Fruit fly (Drosophila melanogaster): Measurements from ENCODE around the gene Lim1.

The Lim1 gene

DNA sequence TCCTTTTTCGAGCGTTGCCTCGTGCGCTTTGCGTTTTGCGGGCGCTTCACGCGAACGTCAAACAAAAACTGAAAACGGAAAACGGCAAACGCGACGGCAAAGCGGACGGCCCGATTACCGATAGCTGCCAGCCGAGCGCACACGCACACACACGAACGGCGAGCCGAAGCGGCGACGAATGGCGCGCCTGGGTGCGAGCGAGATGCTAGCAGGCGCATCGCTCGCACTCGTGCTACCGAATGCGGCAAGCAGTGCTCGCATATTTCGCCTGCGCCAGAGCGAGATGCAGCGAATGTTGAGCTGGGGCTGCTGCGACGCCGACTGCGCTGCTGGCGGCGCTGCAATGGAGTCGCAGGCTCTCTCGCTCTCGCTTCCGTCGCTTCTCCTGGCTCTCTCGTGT is at the start of gene Lim1:
Gene Lim1, minus strand, starts transcription at position 76 of the 400 bp plus-strand sequence.
- TF ChIP-seq psq (optimal IDR thresholded peaks at IDR 0.05) (no peak), usp (GFP tag; optimal IDR thresholded peaks at IDR 0.05) (no peak), Dll (optimal IDR thresholded peaks at IDR 0.05) (no peak), pan (optimal IDR thresholded peaks at IDR 0.05) (no peak), CG8478 (optimal IDR thresholded peaks at IDR 0.05) (peak; percentile 78), EcR (GFP tag; optimal IDR thresholded peaks at IDR 0.05) (no peak)

DNA sequence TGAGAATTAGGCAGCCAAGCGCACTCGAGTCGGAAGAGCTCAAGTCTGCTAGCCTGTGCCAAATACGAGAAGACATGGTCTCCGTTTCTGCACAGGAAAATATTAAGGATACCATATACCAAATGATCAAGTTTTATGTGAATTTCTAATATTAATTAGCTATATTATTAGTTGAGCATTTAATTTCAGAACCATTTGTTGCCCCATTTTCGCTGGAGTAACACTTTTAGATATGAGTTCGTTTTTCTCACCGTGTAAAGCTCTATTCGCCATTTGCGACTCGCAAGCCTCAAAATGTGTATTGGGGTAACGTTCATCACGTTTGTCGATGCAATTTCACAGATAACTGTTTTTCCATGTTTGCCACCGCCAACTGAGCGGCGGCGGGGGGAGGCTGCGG is 46.6 kb upstream of the Lim1 start:
- TF ChIP-seq EcR (GFP tag; optimal IDR thresholded peaks at IDR 0.05) (no peak), psq (optimal IDR thresholded peaks at IDR 0.05) (no peak), usp (GFP tag; optimal IDR thresholded peaks at IDR 0.05) (no peak), pan (optimal IDR thresholded peaks at IDR 0.05) (no peak), CG8478 (optimal IDR thresholded peaks at IDR 0.05) (no peak), Dll (optimal IDR thresholded peaks at IDR 0.05) (no peak)

DNA sequence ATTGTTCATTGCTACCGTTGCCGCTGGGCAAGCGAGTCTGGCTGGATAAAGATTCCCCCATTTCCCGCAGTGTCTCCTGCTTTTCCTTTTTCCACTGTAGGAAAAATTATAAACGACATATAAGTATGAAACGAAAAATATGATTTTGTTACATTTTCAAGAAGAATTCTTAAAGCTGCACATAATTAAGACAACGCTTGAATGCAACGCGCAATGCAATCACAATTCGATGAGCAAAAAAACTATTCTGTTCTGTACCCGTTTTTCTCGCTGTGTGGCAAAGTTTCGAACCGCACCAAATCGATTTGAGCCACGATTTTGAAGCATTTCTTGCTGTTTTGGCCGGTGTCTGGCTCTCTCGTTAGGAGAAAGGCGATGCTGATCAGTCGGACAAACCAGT is 38.2 kb upstream of the Lim1 start:
- TF ChIP-seq psq (optimal IDR thresholded peaks at IDR 0.05) (no peak), EcR (GFP tag; optimal IDR thresholded peaks at IDR 0.05) (no peak), usp (GFP tag; optimal IDR thresholded peaks at IDR 0.05) (no peak), pan (optimal IDR thresholded peaks at IDR 0.05) (no peak), CG8478 (optimal IDR thresholded peaks at IDR 0.05) (no peak), Dll (optimal IDR thresholded peaks at IDR 0.05) (no peak)

DNA sequence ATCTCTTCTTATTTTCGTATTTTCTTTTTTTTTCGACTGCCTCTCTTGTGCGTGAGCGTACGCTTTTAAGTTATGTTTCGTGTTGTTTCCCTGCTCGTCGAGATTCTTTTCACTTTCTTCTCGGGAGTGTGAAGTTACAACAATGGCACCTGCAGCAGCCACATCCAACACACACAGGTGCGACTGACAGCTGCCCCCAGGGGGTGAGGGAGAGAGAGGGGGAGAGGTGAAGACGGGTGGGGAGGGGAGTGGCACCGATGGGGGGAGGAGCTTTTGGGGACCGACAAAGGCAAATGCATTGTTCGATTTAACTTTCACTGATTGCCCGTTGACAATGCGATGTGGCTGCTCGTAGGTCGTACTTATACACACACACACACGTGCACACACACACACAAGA is 35.8 kb upstream of the Lim1 start:
- no peak for TF ChIP-seq usp (GFP tag; optimal IDR thresholded peaks at IDR 0.05)
- no peak for TF ChIP-seq pan (optimal IDR thresholded peaks at IDR 0.05)
- no peak for TF ChIP-seq CG8478 (optimal IDR thresholded peaks at IDR 0.05)
- TF ChIP-seq Dll (optimal IDR thresholded peaks at IDR 0.05) = no peak
- no peak for TF ChIP-seq psq (optimal IDR thresholded peaks at IDR 0.05)
- TF ChIP-seq EcR (GFP tag; optimal IDR thresholded peaks at IDR 0.05) = no peak

DNA sequence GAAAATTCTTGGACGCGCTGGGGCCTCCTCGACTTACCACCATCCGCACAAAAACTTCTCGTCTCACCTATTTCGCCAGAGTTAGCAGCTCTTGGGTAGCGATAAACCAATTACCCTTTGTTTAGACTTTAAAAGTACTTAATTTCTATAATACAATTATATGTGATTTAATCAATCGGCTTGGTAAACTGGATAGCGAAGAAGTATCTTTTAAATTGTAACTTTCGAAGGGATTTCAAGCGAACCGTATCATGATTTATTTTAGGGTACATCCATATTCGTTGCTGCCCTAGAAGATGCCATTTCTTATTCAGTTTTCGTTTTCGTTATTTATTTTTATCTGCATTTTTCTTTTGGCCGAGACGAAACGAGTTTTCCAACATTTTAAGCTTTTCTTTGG is 33.8 kb upstream of the Lim1 start:
- TF ChIP-seq EcR (GFP tag; optimal IDR thresholded peaks at IDR 0.05) = no peak
- TF ChIP-seq Dll (optimal IDR thresholded peaks at IDR 0.05) = no peak
- no peak for TF ChIP-seq pan (optimal IDR thresholded peaks at IDR 0.05)
- no peak for TF ChIP-seq CG8478 (optimal IDR thresholded peaks at IDR 0.05)
- no peak for TF ChIP-seq usp (GFP tag; optimal IDR thresholded peaks at IDR 0.05)
- TF ChIP-seq psq (optimal IDR thresholded peaks at IDR 0.05) = no peak

DNA sequence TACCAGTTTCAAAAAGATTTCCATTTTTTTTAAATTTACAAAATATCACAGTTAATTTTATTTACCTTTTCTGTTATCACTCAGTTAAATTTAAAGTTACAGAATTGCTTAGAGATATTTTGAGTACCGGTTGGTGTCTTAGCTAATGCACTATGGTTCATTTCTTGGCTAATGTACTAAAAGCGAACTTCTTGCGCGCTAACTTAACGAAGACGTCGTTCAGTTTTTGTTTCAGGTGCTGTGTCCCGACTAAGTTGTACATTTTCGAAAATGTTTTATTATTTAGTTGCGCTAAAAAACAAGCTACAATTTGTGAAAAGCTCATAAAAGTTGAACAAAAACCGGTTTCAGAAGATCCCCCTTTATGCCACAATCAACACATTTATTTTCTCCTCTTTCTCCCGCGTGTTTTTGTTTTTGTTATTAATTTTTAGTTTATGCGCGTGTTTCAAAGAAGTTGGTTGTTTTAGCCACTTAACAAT is 32.3 kb upstream of the Lim1 start, which contains the start of gene CG12075:
Gene CG12075, plus strand, starts transcription at position 432 of the 482 bp plus-strand sequence.
- TF ChIP-seq psq (optimal IDR thresholded peaks at IDR 0.05) (no peak), pan (optimal IDR thresholded peaks at IDR 0.05) (no peak), CG8478 (optimal IDR thresholded peaks at IDR 0.05) (no peak), usp (GFP tag; optimal IDR thresholded peaks at IDR 0.05) (no peak), Dll (optimal IDR thresholded peaks at IDR 0.05) (no peak), EcR (GFP tag; optimal IDR thresholded peaks at IDR 0.05) (no peak)

DNA sequence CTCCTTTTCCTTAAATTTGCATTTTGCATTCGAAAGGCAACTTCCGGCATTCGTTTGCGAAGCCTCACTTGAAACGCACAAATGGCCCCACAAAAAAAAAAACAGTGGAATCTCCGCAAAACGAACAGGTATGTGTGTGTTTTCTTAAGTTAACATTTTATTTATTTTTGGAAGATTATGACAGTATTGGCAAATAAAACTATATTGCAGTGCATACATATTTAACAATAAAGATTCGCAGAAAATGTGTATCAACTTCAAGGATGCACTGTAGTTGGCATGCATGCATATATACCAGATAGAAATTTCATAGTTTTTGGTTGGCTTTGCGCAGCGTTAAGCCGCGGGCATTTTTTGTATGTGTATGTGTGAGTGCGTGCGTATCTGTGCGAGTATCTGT is 31.6 kb upstream of the Lim1 start:
- TF ChIP-seq Dll (optimal IDR thresholded peaks at IDR 0.05) (no peak), EcR (GFP tag; optimal IDR thresholded peaks at IDR 0.05) (no peak)

DNA sequence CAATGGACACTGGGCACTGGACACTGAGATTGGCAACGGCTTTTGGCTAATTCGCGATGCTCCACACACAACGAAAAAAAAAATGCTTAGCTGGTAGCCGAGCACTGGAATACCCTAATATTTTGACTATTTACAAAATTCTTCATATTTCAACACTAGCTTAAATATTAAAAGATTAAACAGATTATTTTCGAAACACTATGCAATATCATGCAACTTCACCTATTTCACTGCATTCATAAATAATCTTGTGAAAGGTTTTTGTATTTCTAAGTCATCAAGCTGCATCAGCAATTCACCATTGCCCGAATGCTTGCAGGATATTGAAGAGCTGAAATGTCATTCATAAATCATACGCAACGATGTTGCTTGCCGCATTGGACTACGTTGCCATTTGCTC is 31.0 kb upstream of the Lim1 start:
- TF ChIP-seq Dll (optimal IDR thresholded peaks at IDR 0.05) (no peak), psq (optimal IDR thresholded peaks at IDR 0.05) (no peak), usp (GFP tag; optimal IDR thresholded peaks at IDR 0.05) (no peak), CG8478 (optimal IDR thresholded peaks at IDR 0.05) (no peak), pan (optimal IDR thresholded peaks at IDR 0.05) (no peak), EcR (GFP tag; optimal IDR thresholded peaks at IDR 0.05) (no peak)

DNA sequence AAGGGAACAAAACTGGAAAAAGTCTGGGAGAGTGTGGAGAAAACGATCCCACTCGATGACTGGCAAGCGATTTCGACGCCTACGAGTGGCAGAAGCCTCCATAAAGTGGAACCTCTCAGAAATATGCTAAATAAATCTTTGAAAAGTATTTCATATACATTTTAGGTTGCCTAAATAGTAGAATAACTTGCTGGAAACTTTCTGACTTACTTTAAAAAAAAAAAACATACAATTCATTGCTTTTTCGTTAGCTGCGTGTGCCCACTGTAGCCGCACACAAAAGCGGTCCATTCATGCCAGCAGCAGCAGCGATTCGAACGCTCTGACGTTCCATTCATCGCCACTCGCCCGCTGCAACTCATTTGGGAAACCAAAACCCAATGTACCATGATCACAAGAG is 29.5 kb upstream of the Lim1 start:
- TF ChIP-seq psq (optimal IDR thresholded peaks at IDR 0.05) (no peak), pan (optimal IDR thresholded peaks at IDR 0.05) (no peak), CG8478 (optimal IDR thresholded peaks at IDR 0.05) (no peak), EcR (GFP tag; optimal IDR thresholded peaks at IDR 0.05) (no peak), Dll (optimal IDR thresholded peaks at IDR 0.05) (no peak), usp (GFP tag; optimal IDR thresholded peaks at IDR 0.05) (no peak)

DNA sequence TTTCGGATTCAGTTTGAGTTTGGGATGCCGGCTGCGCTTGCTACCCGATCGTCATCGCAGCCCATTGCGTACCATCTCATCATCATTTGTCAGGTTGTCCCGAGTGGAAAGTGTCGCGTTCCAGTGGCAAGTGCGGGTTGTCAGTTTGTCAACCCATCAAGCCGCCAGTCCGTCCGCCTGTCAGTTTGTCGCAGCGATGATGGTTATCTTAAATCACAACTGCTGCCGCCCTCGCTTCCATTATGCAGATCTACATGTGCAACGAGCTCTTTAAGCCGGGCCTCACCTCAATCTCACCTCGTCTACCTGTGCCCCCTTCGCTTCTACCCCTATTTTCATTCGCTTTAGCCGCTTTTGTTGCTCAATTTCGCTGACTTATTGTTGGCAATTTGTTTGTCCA is 26.2 kb upstream of the Lim1 start:
- TF ChIP-seq CG8478 (optimal IDR thresholded peaks at IDR 0.05) = no peak
- no peak for TF ChIP-seq pan (optimal IDR thresholded peaks at IDR 0.05)
- TF ChIP-seq Dll (optimal IDR thresholded peaks at IDR 0.05) = no peak
- TF ChIP-seq usp (GFP tag; optimal IDR thresholded peaks at IDR 0.05) = no peak
- no peak for TF ChIP-seq psq (optimal IDR thresholded peaks at IDR 0.05)
- TF ChIP-seq EcR (GFP tag; optimal IDR thresholded peaks at IDR 0.05) = no peak

DNA sequence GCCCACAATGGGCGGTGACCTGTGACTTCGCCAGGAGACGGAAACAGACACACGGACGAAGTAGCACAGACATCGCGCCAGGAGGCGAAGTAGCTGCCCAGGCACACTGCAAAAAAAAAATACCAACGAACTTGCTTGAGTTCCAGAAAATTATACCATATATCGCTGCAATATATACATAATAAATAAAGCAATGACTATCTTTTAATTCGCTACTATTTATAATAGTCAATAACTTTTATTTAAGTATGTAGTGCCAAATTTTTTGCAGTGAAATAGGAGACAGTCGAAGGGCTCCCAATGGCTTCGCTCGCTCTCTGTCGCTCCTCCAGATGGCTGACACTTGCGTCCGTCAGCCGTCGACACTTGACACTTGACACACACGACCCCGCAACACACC is 24.5 kb upstream of the Lim1 start:
- no peak for TF ChIP-seq pan (optimal IDR thresholded peaks at IDR 0.05)
- TF ChIP-seq EcR (GFP tag; optimal IDR thresholded peaks at IDR 0.05) = no peak
- no peak for TF ChIP-seq CG8478 (optimal IDR thresholded peaks at IDR 0.05)
- no peak for TF ChIP-seq psq (optimal IDR thresholded peaks at IDR 0.05)
- no peak for TF ChIP-seq Dll (optimal IDR thresholded peaks at IDR 0.05)
- no peak for TF ChIP-seq usp (GFP tag; optimal IDR thresholded peaks at IDR 0.05)

DNA sequence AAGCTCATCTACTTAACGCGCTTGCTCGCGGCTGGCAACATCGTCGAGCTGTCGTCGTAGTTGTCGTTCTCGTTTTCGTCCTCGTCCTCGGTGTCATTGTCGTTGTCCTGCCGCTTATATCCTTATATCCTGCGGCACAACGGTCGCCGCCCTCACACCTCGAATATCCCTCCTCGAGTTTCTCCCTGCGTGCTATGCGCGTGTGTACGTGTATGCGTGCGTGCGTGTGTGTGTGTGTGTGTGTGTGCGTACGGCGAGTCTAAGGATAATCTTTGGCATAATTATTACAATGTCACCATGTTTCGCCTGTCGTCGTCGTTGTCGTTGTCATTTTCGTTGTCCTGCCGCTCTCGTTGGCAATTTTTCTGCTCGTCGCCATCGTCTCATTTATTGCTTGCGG is 23.8 kb upstream of the Lim1 start:
- TF ChIP-seq usp (GFP tag; optimal IDR thresholded peaks at IDR 0.05) (no peak), CG8478 (optimal IDR thresholded peaks at IDR 0.05) (no peak), Dll (optimal IDR thresholded peaks at IDR 0.05) (no peak), psq (optimal IDR thresholded peaks at IDR 0.05) (no peak), EcR (GFP tag; optimal IDR thresholded peaks at IDR 0.05) (no peak), pan (optimal IDR thresholded peaks at IDR 0.05) (no peak)

DNA sequence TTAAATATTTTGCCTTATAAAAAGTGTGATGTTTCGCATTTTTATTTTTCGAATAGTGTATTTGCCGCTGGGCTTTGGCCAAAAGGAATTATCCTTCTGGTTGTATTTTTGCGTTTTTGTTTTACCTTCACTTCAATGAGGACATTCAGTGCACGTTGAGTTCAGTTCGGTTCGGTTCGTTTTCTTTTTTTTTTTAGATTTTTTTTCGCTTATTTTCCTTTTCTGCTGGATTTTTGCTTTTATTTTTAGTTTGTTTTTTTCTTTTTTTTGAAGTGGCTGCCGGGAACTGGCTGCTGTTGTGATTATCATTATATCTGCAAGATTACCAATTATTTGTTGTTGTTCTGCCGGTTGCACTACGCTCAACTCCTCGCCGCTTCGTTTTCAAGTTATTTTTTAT is 17.3 kb upstream of the Lim1 start:
- TF ChIP-seq CG8478 (optimal IDR thresholded peaks at IDR 0.05) (no peak), Dll (optimal IDR thresholded peaks at IDR 0.05) (no peak), EcR (GFP tag; optimal IDR thresholded peaks at IDR 0.05) (no peak), psq (optimal IDR thresholded peaks at IDR 0.05) (no peak), pan (optimal IDR thresholded peaks at IDR 0.05) (no peak), usp (GFP tag; optimal IDR thresholded peaks at IDR 0.05) (no peak)

Measured in whole organism.